Worm (Caenorhabditis elegans) whole organism, L2 larva: ENCODE data around the gene cest-2.1.

Experiments used
- C34F6.9 ChIP-seq: fragments of 150-350 bp; optimal IDR thresholded peaks from 2 replicates; lab custom pipeline; 2014; ENCODE audit warnings: missing biosample characterization, missing genetic modification characterization
- F13H6.1 ChIP-seq: sonication (generic microtip); optimal IDR thresholded peaks from 2 replicates; lab custom pipeline; 2016; ENCODE audit warnings: missing genetic modification characterization, missing compliant biosample characterization
- Y55F3AM.14 ChIP-seq: fragments of 200-800 bp; sonication (Bioruptor generic); optimal IDR thresholded peaks from 2 replicates; lab custom pipeline; 2018; ENCODE audit warnings: mild to moderate bottlenecking, missing genetic modification characterization, missing compliant biosample characterization
- ZK546.5 ChIP-seq: sonication (generic microtip); optimal IDR thresholded peaks from 2 replicates; lab custom pipeline; 2017; ENCODE audit warnings: missing biosample characterization, missing genetic modification characterization
- alr-1 ChIP-seq: fragments of 150-350 bp; optimal IDR thresholded peaks from 2 replicates; lab custom pipeline; 2014; ENCODE audit warnings: missing biosample characterization, missing genetic modification characterization
- aly-2 ChIP-seq: fragments of 150-350 bp; optimal IDR thresholded peaks from 2 replicates; lab custom pipeline; 2014; ENCODE audit warnings: missing biosample characterization, missing genetic modification characterization
- ama-1 ChIP-seq: fragments of 150-350 bp; optimal IDR thresholded peaks from 2 replicates; lab custom pipeline; 2018; ENCODE audit warnings: inconsistent platforms
- blmp-1 ChIP-seq: sonication (generic microtip); optimal IDR thresholded peaks from 2 replicates; lab custom pipeline; 2017; ENCODE audit warnings: missing genetic modification characterization, mild to moderate bottlenecking, missing compliant biosample characterization, antibody characterized with exemption, moderate library complexity; ENCODE audit not compliant: insufficient read depth
- ceh-16 ChIP-seq: fragments of 150-350 bp; optimal IDR thresholded peaks from 2 replicates; lab custom pipeline; 2014; ENCODE audit warnings: missing biosample characterization, missing genetic modification characterization
- ceh-82 ChIP-seq: fragments of 150-350 bp; optimal IDR thresholded peaks from 2 replicates; lab custom pipeline; 2014; ENCODE audit warnings: missing biosample characterization, missing genetic modification characterization
- crh-2 ChIP-seq: sonication (generic microtip); optimal IDR thresholded peaks from 2 replicates; lab custom pipeline; 2017; ENCODE audit warnings: missing biosample characterization, missing genetic modification characterization
- egl-27 ChIP-seq: sonication (generic microtip); optimal IDR thresholded peaks from 3 replicates; lab custom pipeline; 2017; ENCODE audit warnings: missing biosample characterization, missing genetic modification reagents, missing genetic modification characterization
- fos-1 ChIP-seq: fragments of 150-350 bp; optimal IDR thresholded peaks from 2 replicates; lab custom pipeline; 2014; ENCODE audit warnings: missing biosample characterization, missing genetic modification characterization
- gmeb-1 ChIP-seq: fragments of 150-350 bp; optimal IDR thresholded peaks from 2 replicates; lab custom pipeline; 2014; ENCODE audit warnings: missing biosample characterization, missing genetic modification characterization
- lin-13 ChIP-seq: fragments of 150-350 bp; optimal IDR thresholded peaks from 2 replicates; lab custom pipeline; 2014; ENCODE audit warnings: missing biosample characterization, missing genetic modification reagents, missing genetic modification characterization
- lsy-2 ChIP-seq, 2 experiments: fragments of 150-350 bp in 1 of 2; sonication (generic microtip) in 1 of 2; optimal IDR thresholded peaks; 2 replicates each; lab custom pipeline; 2014 to 2017; ENCODE audit warnings: missing biosample characterization in 2 of 2, missing genetic modification characterization in 2 of 2
- mab-5 ChIP-seq: fragments of 150-350 bp; optimal IDR thresholded peaks from 2 replicates; lab custom pipeline; 2014; ENCODE audit warnings: missing biosample characterization, missing genetic modification characterization
- mbf-1 ChIP-seq: sonication (generic microtip); optimal IDR thresholded peaks from 2 replicates; lab custom pipeline; 2017; ENCODE audit warnings: missing biosample characterization, missing genetic modification characterization
- mdl-1 ChIP-seq, 2 experiments: fragments of 150-350 bp in 1 of 2; sonication (generic microtip) in 1 of 2; optimal IDR thresholded peaks; 2 replicates each; lab custom pipeline; 2017; ENCODE audit warnings: missing biosample characterization in 2 of 2, missing genetic modification characterization in 2 of 2
- nhr-10 ChIP-seq: sonication (generic microtip); optimal IDR thresholded peaks from 2 replicates; lab custom pipeline; 2017; ENCODE audit warnings: missing biosample characterization, missing genetic modification characterization
- nhr-12 ChIP-seq: fragments of 150-350 bp; optimal IDR thresholded peaks from 2 replicates; lab custom pipeline; 2014; ENCODE audit warnings: missing biosample characterization, missing genetic modification characterization
- nhr-129 ChIP-seq: fragments of 150-350 bp; optimal IDR thresholded peaks from 2 replicates; lab custom pipeline; 2014; ENCODE audit warnings: missing biosample characterization, missing genetic modification characterization
- nhr-21 ChIP-seq: fragments of 150-350 bp; optimal IDR thresholded peaks from 2 replicates; lab custom pipeline; 2014; ENCODE audit warnings: missing biosample characterization, missing genetic modification characterization
- nhr-23 ChIP-seq: fragments of 150-350 bp; optimal IDR thresholded peaks from 2 replicates; lab custom pipeline; 2014; ENCODE audit warnings: missing biosample characterization, missing genetic modification reagents, missing genetic modification characterization
- nhr-25 ChIP-seq: fragments of 150-350 bp; sonication (generic microtip); optimal IDR thresholded peaks from 3 replicates; lab custom pipeline; 2014; ENCODE audit warnings: missing biosample characterization, missing genetic modification characterization
- nhr-6 ChIP-seq: fragments of 150-350 bp; optimal IDR thresholded peaks from 2 replicates; lab custom pipeline; 2014; ENCODE audit warnings: missing biosample characterization, missing genetic modification characterization
- nhr-77 ChIP-seq: fragments of 150-350 bp; optimal IDR thresholded peaks from 2 replicates; lab custom pipeline; 2014; ENCODE audit warnings: missing biosample characterization, missing genetic modification characterization
- peb-1 ChIP-seq: fragments of 150-350 bp; optimal IDR thresholded peaks from 2 replicates; lab custom pipeline; 2014; ENCODE audit warnings: missing biosample characterization, missing genetic modification characterization
- sem-4 ChIP-seq: fragments of 150-350 bp; optimal IDR thresholded peaks from 2 replicates; lab custom pipeline; 2014; ENCODE audit warnings: missing biosample characterization, missing genetic modification reagents, missing genetic modification characterization
- skn-1 ChIP-seq: sonication (generic microtip); optimal IDR thresholded peaks from 2 replicates; lab custom pipeline; 2017; ENCODE audit warnings: missing biosample characterization, missing genetic modification characterization
- sma-3 ChIP-seq: sonication (generic microtip); optimal IDR thresholded peaks from 2 replicates; lab custom pipeline; 2016; ENCODE audit warnings: missing genetic modification reagents, missing genetic modification characterization, missing compliant biosample characterization
- sma-9 ChIP-seq, 2 experiments: fragments of 150-350 bp in 1 of 2; sonication (generic microtip) in 1 of 2; optimal IDR thresholded peaks; 2 replicates each; lab custom pipeline; 2014 to 2016; ENCODE audit warnings: missing genetic modification characterization in 2 of 2, mild to moderate bottlenecking in 1 of 2, missing biosample characterization in 1 of 2, missing compliant biosample characterization in 1 of 2, missing genetic modification reagents in 1 of 2, moderate library complexity in 1 of 2
- snpc-4 ChIP-seq: fragments of 150-350 bp; optimal IDR thresholded peaks from 2 replicates; lab custom pipeline; 2014; ENCODE audit warnings: missing biosample characterization, missing genetic modification characterization
- unc-39 ChIP-seq: fragments of 150-350 bp; optimal IDR thresholded peaks from 2 replicates; lab custom pipeline; 2014; ENCODE audit warnings: missing biosample characterization, missing genetic modification characterization
- unc-55 ChIP-seq: fragments of 150-350 bp; sonication (generic microtip); optimal IDR thresholded peaks from 3 replicates; lab custom pipeline; 2014; ENCODE audit warnings: missing biosample characterization, missing genetic modification reagents, missing genetic modification characterization
- unc-62 ChIP-seq: fragments of 150-350 bp; optimal IDR thresholded peaks from 2 replicates; lab custom pipeline; 2014; ENCODE audit warnings: missing biosample characterization, missing genetic modification reagents, missing genetic modification characterization
- ztf-1 ChIP-seq: fragments of 200-800 bp; sonication (Bioruptor generic); conservative IDR thresholded peaks from 2 replicates; pipeline ENCODE4 v1.3.6; 2022; ENCODE audit warnings: missing genetic modification characterization, missing compliant biosample characterization
- ztf-11 ChIP-seq: sonication (generic microtip); optimal IDR thresholded peaks from 2 replicates; lab custom pipeline; 2017; ENCODE audit warnings: missing biosample characterization, missing genetic modification characterization
- ztf-4 ChIP-seq: fragments of 150-350 bp; optimal IDR thresholded peaks from 2 replicates; lab custom pipeline; 2014; ENCODE audit warnings: missing biosample characterization, missing genetic modification characterization

The cest-2.1 gene

ce11 chrV:14194514-14194913 lies 23.2 kb upstream of the cest-2.1 start:
- TF ChIP-seq skn-1 (tag; lab: Kevin White, UChicago) (no peak), ama-1 (lab: Kevin White, UChicago) (peak; percentile 27), ceh-82 (tag; lab: Kevin White, UChicago) (no peak)

- TF ChIP-seq nhr-6 (tag; lab: Kevin White, UChicago) (no peak), ceh-82 (tag; lab: Kevin White, UChicago) (no peak), ztf-1 (GFP tag; lab: Robert Waterston, UW) (no peak), blmp-1 (tag; lab: Kevin White, UChicago) (peak; percentile 85), nhr-21 (tag; lab: Kevin White, UChicago) (peak; percentile 53), aly-2 (tag; lab: Kevin White, UChicago) (no peak), mbf-1 (tag; lab: Kevin White, UChicago) (no peak), egl-27 (tag; lab: Kevin White, UChicago) (peak; percentile 35), nhr-25 (tag; lab: Kevin White, UChicago) (peak; percentile 55), sma-3 (GFP tag; lab: Kevin White, UChicago) (peak; percentile 61), unc-62 (GFP tag; lab: Kevin White, UChicago) (no peak), crh-2 (tag; lab: Kevin White, UChicago) (peak; percentile 78), alr-1 (tag; lab: Kevin White, UChicago) (no peak), nhr-10 (tag; lab: Kevin White, UChicago) (no peak), ama-1 (lab: Kevin White, UChicago) (peak; percentile 91), gmeb-1 (tag; lab: Kevin White, UChicago) (peak; percentile 59), lsy-2 (tag; optimal IDR thresholded peaks at IDR 0.05; lab: Kevin White, UChicago) (peak; percentile 9 to 69), sma-9 (GFP tag; optimal IDR thresholded peaks at IDR 0.05; lab: Kevin White, UChicago) (peak; percentile 89), sma-9 (tag; optimal IDR thresholded peaks at IDR 0.05; lab: Kevin White, UChicago) (no peak), ZK546.5 (tag; lab: Kevin White, UChicago) (no peak), unc-39 (tag; lab: Kevin White, UChicago) (no peak), skn-1 (tag; lab: Kevin White, UChicago) (no peak), ztf-11 (tag; lab: Kevin White, UChicago) (no peak), ztf-4 (tag; lab: Kevin White, UChicago) (no peak), unc-55 (GFP tag; lab: Kevin White, UChicago) (peak; percentile 58), F13H6.1 (tag; lab: Kevin White, UChicago) (peak; percentile 86), nhr-23 (tag; lab: Kevin White, UChicago) (no peak), nhr-129 (peak; percentile 87), fos-1 (tag; lab: Kevin White, UChicago) (peak; percentile 83), peb-1 (tag; lab: Kevin White, UChicago) (no peak), lin-13 (GFP tag; lab: Kevin White, UChicago) (peak; percentile 47), snpc-4 (tag; lab: Kevin White, UChicago) (peak; percentile 54), mab-5 (tag; lab: Kevin White, UChicago) (peak; percentile 26), sem-4 (tag; lab: Kevin White, UChicago) (peak; percentile 44), Y55F3AM.14 (no peak), mdl-1 (tag; optimal IDR thresholded peaks at IDR 0.05; lab: Kevin White, UChicago) (peak in 1 of 2 experiments; percentile 35), C34F6.9 (peak; percentile 74), ceh-16 (tag; lab: Kevin White, UChicago) (no peak)
- TF ChIP-seq, all 48 proteins: peak for 20
Observed at ce11 chrV:14193451-14193850, 22.2 kb upstream of the cest-2.1 start, which contains the start of gene atfs-1. Gene atfs-1, plus strand, starts transcription at chrV:14193663.

DNA sequence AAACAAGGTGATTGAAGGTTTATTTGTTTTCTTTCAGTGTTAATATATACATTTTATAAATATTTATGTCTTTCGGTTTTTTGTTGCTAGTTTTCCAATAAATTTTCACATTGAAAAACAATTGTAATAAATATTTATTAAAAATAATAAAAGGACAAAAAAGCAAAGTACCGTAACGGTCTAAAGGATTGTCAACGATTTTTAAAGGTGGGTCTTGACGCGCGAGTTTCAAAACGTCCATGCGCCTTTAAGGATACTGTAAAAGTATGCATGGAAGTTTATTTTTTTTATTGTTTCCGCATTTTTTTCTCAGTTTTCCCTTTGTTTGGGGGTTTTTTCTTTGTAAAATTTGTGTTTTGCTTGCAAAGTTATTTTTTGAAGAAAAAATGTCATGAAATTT lies 21.6 kb upstream of the cest-2.1 start:
- TF ChIP-seq fos-1 (tag; lab: Kevin White, UChicago) (no peak), F13H6.1 (tag; lab: Kevin White, UChicago) (no peak), ZK546.5 (tag; lab: Kevin White, UChicago) (no peak), nhr-12 (tag; lab: Kevin White, UChicago) (no peak), sma-9 (GFP tag; optimal IDR thresholded peaks at IDR 0.05; lab: Kevin White, UChicago) (no peak), sma-9 (tag; optimal IDR thresholded peaks at IDR 0.05; lab: Kevin White, UChicago) (no peak), C34F6.9 (no peak), lsy-2 (tag; optimal IDR thresholded peaks at IDR 0.05; lab: Kevin White, UChicago) (no peak), unc-39 (tag; lab: Kevin White, UChicago) (no peak), ceh-16 (tag; lab: Kevin White, UChicago) (no peak), nhr-25 (tag; lab: Kevin White, UChicago) (no peak), ztf-11 (tag; lab: Kevin White, UChicago) (no peak), nhr-10 (tag; lab: Kevin White, UChicago) (no peak), nhr-23 (tag; lab: Kevin White, UChicago) (no peak), nhr-77 (tag; lab: Kevin White, UChicago) (no peak)
